Fruit fly (Drosophila melanogaster) whole organism, embryonic: ENCODE results near the gene CG31924.
A peak's percentile ranks its signal among the peaks of the same experiment; 100 is the strongest.

Source experiments
- ATbp ChIP-seq: fragments of 200-800 bp; sonication (Bioruptor generic); optimal IDR thresholded peaks from 2 replicates; lab custom pipeline; 2017; ENCODE audit warnings: missing biosample characterization, mild to moderate bottlenecking, missing genetic modification characterization, missing genetic modification reagents
- Adf1 ChIP-seq: fragments of 200-800 bp; sonication (Bioruptor generic); IDR thresholded peaks from 2 replicates; pipeline ENCODE4 v1.3.6; 2022; ENCODE audit warnings: missing biosample characterization, missing genetic modification characterization
- Bteb2 ChIP-seq: fragments of 200-800 bp; sonication (Bioruptor generic); optimal IDR thresholded peaks from 2 replicates; lab custom pipeline; 2016; ENCODE audit warnings: missing biosample characterization, missing genetic modification characterization
- CG10431 ChIP-seq: fragments of 200-800 bp; sonication (Bioruptor generic); optimal IDR thresholded peaks from 3 replicates; lab custom pipeline; 2018; ENCODE audit warnings: missing biosample characterization, mild to moderate bottlenecking, missing genetic modification characterization
- CG10959 ChIP-seq: fragments of 200-800 bp; sonication (Bioruptor generic); IDR thresholded peaks from 2 replicates; pipeline ENCODE4 v1.3.6; 2022; ENCODE audit warnings: missing biosample characterization, missing genetic modification characterization
- CG11247 ChIP-seq: fragments of 200-800 bp; sonication (Bioruptor generic); IDR thresholded peaks from 2 replicates; pipeline ENCODE4 v1.3.6; 2022; ENCODE audit warnings: missing biosample characterization, missing genetic modification characterization
- CG12769 ChIP-seq: fragments of 200-800 bp; sonication (Bioruptor generic); optimal IDR thresholded peaks from 2 replicates; lab custom pipeline; 2019; ENCODE audit warnings: missing biosample characterization, mild to moderate bottlenecking, missing genetic modification characterization, moderate library complexity
- CG14965 ChIP-seq: fragments of 200-800 bp; sonication (Bioruptor generic); optimal IDR thresholded peaks from 2 replicates; lab custom pipeline; 2016; ENCODE audit warnings: missing biosample characterization, missing genetic modification characterization, borderline replicate concordance
- CG1602 ChIP-seq: fragments of 200-800 bp; sonication (Bioruptor generic); optimal IDR thresholded peaks from 3 replicates; lab custom pipeline; 2016; ENCODE audit warnings: missing biosample characterization, missing genetic modification characterization
- CG2116 ChIP-seq: fragments of 200-800 bp; sonication (Bioruptor generic); optimal IDR thresholded peaks from 3 replicates; lab custom pipeline; 2018; ENCODE audit warnings: missing biosample characterization, mild to moderate bottlenecking, missing genetic modification characterization
- CG2875 ChIP-seq: fragments of 200-800 bp; sonication (Bioruptor generic); optimal IDR thresholded peaks from 2 replicates; lab custom pipeline; 2017; ENCODE audit warnings: missing biosample characterization, mild to moderate bottlenecking, missing genetic modification characterization, missing genetic modification reagents
- CG3065 ChIP-seq: fragments of 200-800 bp; sonication (Bioruptor generic); optimal IDR thresholded peaks from 2 replicates; lab custom pipeline; 2016; ENCODE audit warnings: missing biosample characterization, missing genetic modification characterization
- CG31365 ChIP-seq: fragments of 200-800 bp; sonication (Bioruptor generic); optimal IDR thresholded peaks from 2 replicates; lab custom pipeline; 2018; ENCODE audit warnings: missing biosample characterization, mild to moderate bottlenecking, missing genetic modification characterization
- CG3163 ChIP-seq: fragments of 200-800 bp; sonication (Bioruptor generic); optimal IDR thresholded peaks from 3 replicates; lab custom pipeline; 2016; ENCODE audit warnings: missing biosample characterization, missing genetic modification characterization
- CG4820 ChIP-seq: fragments of 200-800 bp; sonication (Bioruptor generic); optimal IDR thresholded peaks from 3 replicates; lab custom pipeline; 2016; ENCODE audit warnings: missing biosample characterization, missing genetic modification characterization
- CG7963 ChIP-seq: fragments of 200-800 bp; sonication (Bioruptor generic); IDR thresholded peaks from 3 replicates; pipeline ENCODE4 v1.3.6; 2022; ENCODE audit warnings: missing biosample characterization, missing genetic modification characterization; ENCODE audit not compliant: partially characterized antibody
- CG8924 ChIP-seq: fragments of 200-800 bp; optimal IDR thresholded peaks from 3 replicates; lab custom pipeline; 2019; ENCODE audit warnings: missing biosample characterization, mild to moderate bottlenecking, missing genetic modification characterization, moderate library complexity
- CG9215 ChIP-seq: fragments of 200-800 bp; sonication (Bioruptor generic); IDR thresholded peaks from 2 replicates; pipeline ENCODE4 v1.3.6; 2022; ENCODE audit warnings: missing biosample characterization, missing genetic modification characterization
- D ChIP-seq, 2 experiments: fragments of 200-800 bp in 1 of 2; fragments of >200 bp in 1 of 2; sonication (Bioruptor generic) in 1 of 2; optimal IDR thresholded peaks; 2 replicates in 1 of 2; 3 replicates in 1 of 2; lab custom pipeline; 2017; ENCODE audit warnings: mild to moderate bottlenecking in 1 of 2, missing biosample characterization in 1 of 2, missing genetic modification characterization in 1 of 2, missing genetic modification reagents in 1 of 2
- D19A ChIP-seq: fragments of 200-800 bp; optimal IDR thresholded peaks from 3 replicates; lab custom pipeline; 2019; ENCODE audit warnings: missing biosample characterization, mild to moderate bottlenecking, missing genetic modification characterization, moderate library complexity
- D19B ChIP-seq: fragments of 200-800 bp; sonication (Bioruptor generic); optimal IDR thresholded peaks from 2 replicates; lab custom pipeline; 2017; ENCODE audit warnings: missing biosample characterization, mild to moderate bottlenecking, missing genetic modification characterization
- Dp ChIP-seq: fragments of 200-800 bp; sonication (Bioruptor generic); optimal IDR thresholded peaks from 2 replicates; lab custom pipeline; 2018; ENCODE audit warnings: missing biosample characterization, mild to moderate bottlenecking, missing genetic modification characterization, moderate library complexity
- Elba2 ChIP-seq: fragments of 200-800 bp; sonication (Bioruptor generic); optimal IDR thresholded peaks from 3 replicates; lab custom pipeline; 2016; ENCODE audit warnings: missing biosample characterization, missing genetic modification characterization
- Hand ChIP-seq: fragments of 200-800 bp; sonication (Bioruptor generic); optimal IDR thresholded peaks from 2 replicates; lab custom pipeline; 2017; ENCODE audit warnings: mild to moderate bottlenecking, missing biosample characterization, missing genetic modification reagents, missing genetic modification characterization
- Hr39 ChIP-seq: fragments of >200 bp; optimal IDR thresholded peaks from 2 replicates; lab custom pipeline; 2017
- Kr ChIP-seq: fragments of 200-800 bp; sonication (Bioruptor generic); optimal IDR thresholded peaks from 2 replicates; lab custom pipeline; 2017; ENCODE audit warnings: missing biosample characterization, mild to moderate bottlenecking, missing genetic modification characterization
- Lhr ChIP-seq: fragments of 200-800 bp; sonication (Bioruptor generic); optimal IDR thresholded peaks from 3 replicates; lab custom pipeline; 2017; ENCODE audit warnings: mild to moderate bottlenecking, missing biosample characterization, missing genetic modification reagents, missing genetic modification characterization
- MBD-R2 ChIP-seq: fragments of 200-800 bp; sonication (Bioruptor generic); IDR thresholded peaks from 2 replicates; pipeline ENCODE4 v1.3.6; 2022; ENCODE audit warnings: missing biosample characterization, missing genetic modification characterization
- MTF-1 ChIP-seq: fragments of 200-800 bp; sonication (Bioruptor generic); optimal IDR thresholded peaks from 2 replicates; lab custom pipeline; 2018; ENCODE audit warnings: missing biosample characterization, mild to moderate bottlenecking, missing genetic modification characterization, borderline replicate concordance
- Sin3A ChIP-seq: fragments of >200 bp; optimal IDR thresholded peaks from 2 replicates; lab custom pipeline; 2018
- aop ChIP-seq: fragments of 200-800 bp; sonication (Bioruptor generic); IDR thresholded peaks from 2 replicates; pipeline ENCODE4 v1.3.6; 2022; ENCODE audit warnings: missing biosample characterization, missing genetic modification characterization
- bab2 ChIP-seq: fragments of 200-800 bp; sonication (Bioruptor generic); optimal IDR thresholded peaks from 2 replicates; lab custom pipeline; 2016; ENCODE audit warnings: missing biosample characterization, missing genetic modification characterization
- da ChIP-seq: fragments of 200-800 bp; sonication (Bioruptor generic); optimal IDR thresholded peaks from 2 replicates; lab custom pipeline; 2016; ENCODE audit warnings: missing biosample characterization, missing genetic modification characterization
- dan ChIP-seq: fragments of 200-800 bp; sonication (Bioruptor generic); IDR thresholded peaks from 2 replicates; pipeline ENCODE4 v1.3.6; 2022; ENCODE audit warnings: missing biosample characterization, missing genetic modification characterization
- disco-r ChIP-seq: fragments of 200-800 bp; sonication (Bioruptor generic); optimal IDR thresholded peaks from 2 replicates; lab custom pipeline; 2016; ENCODE audit warnings: missing biosample characterization, missing genetic modification characterization
- exex ChIP-seq: fragments of 200-800 bp; sonication (Bioruptor generic); optimal IDR thresholded peaks from 4 replicates; lab custom pipeline; 2018; ENCODE audit warnings: missing biosample characterization, mild to moderate bottlenecking, missing genetic modification characterization, moderate library complexity
- gce ChIP-seq: fragments of 200-800 bp; sonication (Bioruptor generic); IDR thresholded peaks from 3 replicates; pipeline ENCODE4 v1.3.6; 2022; ENCODE audit warnings: missing biosample characterization, missing genetic modification characterization
- gcm ChIP-seq: fragments of 200-800 bp; sonication (Bioruptor generic); optimal IDR thresholded peaks from 2 replicates; lab custom pipeline; 2019; ENCODE audit warnings: missing biosample characterization, mild to moderate bottlenecking, missing genetic modification characterization, moderate library complexity
- gsb ChIP-seq: fragments of 200-800 bp; sonication (Bioruptor generic); IDR thresholded peaks from 2 replicates; pipeline ENCODE4 v1.3.6; 2022; ENCODE audit warnings: missing biosample characterization, missing genetic modification characterization
- insv ChIP-seq, 2 experiments: fragments of 200-800 bp; sonication (Bioruptor generic); optimal IDR thresholded peaks; 3 replicates each; lab custom pipeline; 2016 to 2018; ENCODE audit warnings: missing biosample characterization in 2 of 2, missing genetic modification characterization in 2 of 2
- kay ChIP-seq: fragments of 200-800 bp; sonication (Bioruptor generic); optimal IDR thresholded peaks from 2 replicates; lab custom pipeline; 2016; ENCODE audit warnings: missing biosample characterization, missing genetic modification characterization
- klu ChIP-seq: fragments of 200-800 bp; sonication (Bioruptor generic); IDR thresholded peaks from 2 replicates; pipeline ENCODE4 v1.3.6; 2022; ENCODE audit warnings: missing biosample characterization, missing genetic modification characterization
- psq ChIP-seq: fragments of 200-800 bp; sonication (Bioruptor generic); optimal IDR thresholded peaks from 2 replicates; lab custom pipeline; 2017; ENCODE audit warnings: missing biosample characterization, missing genetic modification characterization
- rib ChIP-seq: fragments of 200-800 bp; sonication (Bioruptor generic); IDR thresholded peaks from 2 replicates; pipeline ENCODE4 v1.3.6; 2022; ENCODE audit warnings: missing biosample characterization, missing genetic modification characterization
- salm ChIP-seq: fragments of 200-800 bp; sonication (Bioruptor generic); optimal IDR thresholded peaks from 2 replicates; lab custom pipeline; 2018; ENCODE audit warnings: missing biosample characterization, mild to moderate bottlenecking, missing genetic modification characterization
- stwl ChIP-seq: fragments of 200-800 bp; sonication (Bioruptor generic); optimal IDR thresholded peaks from 3 replicates; lab custom pipeline; 2018; ENCODE audit warnings: missing biosample characterization, mild to moderate bottlenecking, missing genetic modification characterization, moderate library complexity
- tio ChIP-seq: fragments of 200-800 bp; sonication (Bioruptor generic); optimal IDR thresholded peaks from 2 replicates; lab custom pipeline; 2017; ENCODE audit warnings: missing biosample characterization, missing genetic modification characterization, inconsistent platforms
- toy ChIP-seq: fragments of 200-800 bp; sonication (Bioruptor generic); IDR thresholded peaks from 2 replicates; pipeline ENCODE4 v1.3.6; 2022; ENCODE audit warnings: missing biosample characterization, missing genetic modification characterization
- twi ChIP-seq: fragments of 200-800 bp; optimal IDR thresholded peaks from 2 replicates; lab custom pipeline; 2019; ENCODE audit warnings: missing biosample characterization, mild to moderate bottlenecking, missing genetic modification characterization, moderate library complexity
- tx ChIP-seq: fragments of 200-800 bp; sonication (Bioruptor generic); optimal IDR thresholded peaks from 2 replicates; lab custom pipeline; 2016; ENCODE audit warnings: missing biosample characterization, missing genetic modification characterization
- usp ChIP-seq: fragments of >200 bp; optimal IDR thresholded peaks from 2 replicates; lab custom pipeline; 2017; ENCODE audit warnings: missing biosample characterization, missing genetic modification characterization
- vfl ChIP-seq: fragments of 200-800 bp; sonication (Bioruptor generic); optimal IDR thresholded peaks from 2 replicates; lab custom pipeline; 2016; ENCODE audit warnings: missing biosample characterization, missing genetic modification characterization
- zfh2 ChIP-seq: fragments of 200-800 bp; sonication (Bioruptor generic); optimal IDR thresholded peaks from 2 replicates; lab custom pipeline; 2016; ENCODE audit warnings: missing biosample characterization, missing genetic modification characterization

The CG31924 gene

DNA sequence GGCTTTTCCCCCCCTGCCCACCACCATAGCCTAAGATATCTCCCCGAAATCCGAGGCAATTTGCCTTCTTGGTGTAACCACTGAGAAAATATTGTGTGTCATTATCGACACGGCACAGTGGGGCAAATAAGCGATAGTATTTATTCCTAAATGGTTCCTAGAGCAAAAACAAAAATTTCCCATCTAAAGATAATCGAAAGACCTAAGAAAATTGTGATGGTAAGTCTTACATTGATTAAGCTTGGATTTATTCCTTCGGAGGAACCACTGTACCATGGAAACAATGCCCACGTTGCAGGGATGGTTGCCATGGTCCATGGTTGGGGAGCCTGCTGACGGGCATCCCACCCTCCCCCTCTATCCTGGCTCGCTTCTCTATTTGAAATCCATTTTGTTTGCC, 38.3 kb downstream of the CG31924 start (continued):
- peak; percentile 29 for TF ChIP-seq CG12769 (tag; lab: Kevin White, UChicago)
- TF ChIP-seq rib (GFP tag; lab: Robert Waterston, UW): no peak
- no peak for TF ChIP-seq CG2116 (GFP tag; lab: Kevin White, UChicago)
- no peak for TF ChIP-seq kay (GFP tag; lab: Kevin White, UChicago)
- TF ChIP-seq aop (GFP tag; lab: Robert Waterston, UW): no peak
- TF ChIP-seq bab2 (GFP tag; lab: Kevin White, UChicago): peak; percentile 13
- TF ChIP-seq CG14965 (GFP tag; lab: Kevin White, UChicago): no peak
- TF ChIP-seq MTF-1 (GFP tag; lab: Kevin White, UChicago): no peak
- no peak for TF ChIP-seq usp (GFP tag; lab: Kevin White, UChicago)
- no peak for TF ChIP-seq psq
- no peak; the same call in 1 of the 2 replicates for TF ChIP-seq CG9215 (GFP tag; lab: Robert Waterston, UW)
- no peak for TF ChIP-seq Lhr
- no peak for TF ChIP-seq gsb (GFP tag; lab: Robert Waterston, UW)
- no peak for TF ChIP-seq CG10959 (GFP tag; lab: Robert Waterston, UW)
- TF ChIP-seq CG31365: no peak
- TF ChIP-seq exex (tag; lab: Kevin White, UChicago): no peak
- no peak for TF ChIP-seq insv (GFP tag; optimal IDR thresholded peaks at IDR 0.05; lab: Kevin White, UChicago)
- no peak for TF ChIP-seq CG7963 (GFP tag; lab: Robert Waterston, UW)
- TF ChIP-seq Sin3A (lab: Kevin White, UChicago): no peak
- no peak for TF ChIP-seq CG3065 (GFP tag; lab: Kevin White, UChicago)
- no peak for TF ChIP-seq gcm
- no peak for TF ChIP-seq salm (tag; lab: Kevin White, UChicago)
- TF ChIP-seq vfl (GFP tag; lab: Kevin White, UChicago): no peak
- no peak for TF ChIP-seq CG4820 (GFP tag; lab: Kevin White, UChicago)
- peak; percentile 12 for TF ChIP-seq D19A
- TF ChIP-seq CG8924 (tag; lab: Kevin White, UChicago): peak; percentile 19
- no peak for TF ChIP-seq CG2875 (GFP tag; lab: Kevin White, UChicago)
- TF ChIP-seq gce: no peak
- peak; percentile 21 for TF ChIP-seq tio (GFP tag; lab: Kevin White, UChicago)
- TF ChIP-seq CG3163: no peak
- TF ChIP-seq D (optimal IDR thresholded peaks at IDR 0.05; lab: Kevin White, UChicago): no peak
- TF ChIP-seq D (GFP tag; optimal IDR thresholded peaks at IDR 0.05; lab: Kevin White, UChicago): peak; percentile 3
- TF ChIP-seq tx (GFP tag; lab: Kevin White, UChicago): no peak
- no peak for TF ChIP-seq Elba2 (GFP tag; lab: Kevin White, UChicago)
- no peak for TF ChIP-seq disco-r
- no peak for TF ChIP-seq toy (GFP tag; lab: Robert Waterston, UW)
- no peak for TF ChIP-seq Adf1 (GFP tag; lab: Robert Waterston, UW)
- TF ChIP-seq CG11247 (GFP tag; lab: Robert Waterston, UW): no peak
- TF ChIP-seq zfh2 (GFP tag; lab: Kevin White, UChicago): no peak
- TF ChIP-seq da (GFP tag; lab: Kevin White, UChicago): no peak
- TF ChIP-seq Kr: no peak
- TF ChIP-seq Hr39 (lab: Kevin White, UChicago): no peak
- no peak for TF ChIP-seq Hand (GFP tag; lab: Kevin White, UChicago)
- no peak for TF ChIP-seq CG10431 (GFP tag; lab: Kevin White, UChicago)
- TF ChIP-seq Bteb2: no peak
- no peak for TF ChIP-seq klu (GFP tag; lab: Robert Waterston, UW)
- TF ChIP-seq ATbp (GFP tag; lab: Kevin White, UChicago): peak; percentile 32
- TF ChIP-seq Dp (GFP tag; lab: Kevin White, UChicago): no peak
- TF ChIP-seq stwl (tag; lab: Kevin White, UChicago): no peak
- TF ChIP-seq twi (tag; lab: Kevin White, UChicago): no peak
- no peak for TF ChIP-seq MBD-R2 (GFP tag; lab: Robert Waterston, UW)
- TF ChIP-seq D19B (GFP tag; lab: Kevin White, UChicago): no peak
- no peak for TF ChIP-seq CG1602 (GFP tag; lab: Kevin White, UChicago)
- TF ChIP-seq dan: no peak
